Worm (Caenorhabditis elegans) whole organism, early embryonic: ENCODE data around the gene D2023.1.

Experiments used
- B0310.2 ChIP-seq: sonication (generic microtip); optimal IDR thresholded peaks from 2 replicates; lab custom pipeline; 2016; ENCODE audit warnings: mild to moderate bottlenecking, missing genetic modification characterization, missing compliant biosample characterization
- F13C5.2 ChIP-seq: sonication (generic microtip); optimal IDR thresholded peaks from 2 replicates; lab custom pipeline; 2017; ENCODE audit warnings: mild to moderate bottlenecking, missing genetic modification characterization, inconsistent platforms, missing compliant biosample characterization
- aly-1 ChIP-seq: sonication (generic microtip); optimal IDR thresholded peaks from 2 replicates; lab custom pipeline; 2016; ENCODE audit warnings: missing genetic modification characterization, missing compliant biosample characterization
- ama-1 ChIP-seq: fragments of 150-350 bp; optimal IDR thresholded peaks from 2 replicates; lab custom pipeline; 2014
- ceh-13 ChIP-seq: fragments of 200-800 bp; sonication (Bioruptor generic); optimal IDR thresholded peaks from 2 replicates; lab custom pipeline; 2018; ENCODE audit warnings: mild to moderate bottlenecking, missing genetic modification characterization, missing compliant biosample characterization
- flt-1 ChIP-seq: fragments of 200-800 bp; sonication (Bioruptor generic); IDR thresholded peaks from 2 replicates; pipeline ENCODE4 v1.3.6; 2022; ENCODE audit warnings: missing genetic modification characterization, missing compliant biosample characterization
- hmbx-1 ChIP-seq: sonication (generic microtip); optimal IDR thresholded peaks from 2 replicates; lab custom pipeline; 2016; ENCODE audit warnings: mild to moderate bottlenecking, missing genetic modification characterization, missing compliant biosample characterization
- hmg-4 ChIP-seq: fragments of 200-800 bp; sonication (Bioruptor generic); optimal IDR thresholded peaks from 2 replicates; lab custom pipeline; 2018; ENCODE audit warnings: mild to moderate bottlenecking, missing genetic modification characterization, missing compliant biosample characterization
- pes-1 ChIP-seq: fragments of 200-800 bp; sonication (Bioruptor generic); IDR thresholded peaks from 2 replicates; pipeline ENCODE4 v1.3.6; 2022; ENCODE audit warnings: missing genetic modification reagents, missing genetic modification characterization, missing compliant biosample characterization
- sea-1 ChIP-seq: fragments of 200-800 bp; sonication (Bioruptor generic); conservative IDR thresholded peaks from 2 replicates; pipeline ENCODE4 v1.3.6; 2022; ENCODE audit warnings: missing genetic modification characterization, missing compliant biosample characterization

ce11 chrV:11764373-11764954 is 24.9 kb upstream of the D2023.1 start, which contains the start of the genes F55A11.1 and syx-5:
- TF ChIP-seq B0310.2 (tag; lab: Kevin White, UChicago): no peak
- no peak for TF ChIP-seq hmbx-1 (tag; lab: Kevin White, UChicago)
- TF ChIP-seq sea-1 (GFP tag; lab: Robert Waterston, UW): no peak
- TF ChIP-seq ceh-13 (GFP tag; lab: Kevin White, UChicago): no peak
- TF ChIP-seq ama-1 (lab: Kevin White, UChicago): no peak
- peak; percentile 64 for TF ChIP-seq F13C5.2 (tag; lab: Kevin White, UChicago)
- no peak for TF ChIP-seq flt-1 (GFP tag; lab: Robert Waterston, UW)
- TF ChIP-seq hmg-4 (GFP tag; lab: Kevin White, UChicago): no peak
- TF ChIP-seq aly-1 (tag; lab: Kevin White, UChicago): no peak
- no peak for TF ChIP-seq pes-1 (GFP tag; lab: Robert Waterston, UW)
